1 fruit fly cellular context compared by ENCODE assay signal in genomic region chr2L:6819230-6820049, dm6.
TF ChIP-seq lines count a peak whose summit lies in the region.

No protein-coding gene starts in this region.

TF ChIP-seq in whole organism, embryonic, 481 proteins besides CTCF, POLR2A, EP300 and RAD21 (continued from another document and continues in another):
- TF ChIP-seq CG16779 (GFP tag; IDR thresholded peaks at IDR 0.05; lab: Robert Waterston, UW) (no peak), TFAM (GFP tag; optimal IDR thresholded peaks at IDR 0.05; lab: Kevin White, UChicago) (no peak), BtbVII (GFP tag; optimal IDR thresholded peaks at IDR 0.05; lab: Kevin White, UChicago) (no peak), Dll (GFP tag; IDR thresholded peaks at IDR 0.05; lab: Robert Waterston, UW; ENCODE audit: partially characterized antibody) (no peak), CG12219 (GFP tag; optimal IDR thresholded peaks at IDR 0.05; lab: Kevin White, UChicago) (no peak), MBD-R2 (GFP tag; IDR thresholded peaks at IDR 0.05; lab: Robert Waterston, UW) (no peak), maf-S (GFP tag; optimal IDR thresholded peaks at IDR 0.05; lab: Kevin White, UChicago) (no peak), CG8359 (GFP tag; optimal IDR thresholded peaks at IDR 0.05; lab: Kevin White, UChicago; ENCODE audit: borderline replicate concordance) (no peak), CG7839 (tag; optimal IDR thresholded peaks at IDR 0.05; lab: Kevin White, UChicago) (peak; percentile 49), Dbx (GFP tag; IDR thresholded peaks at IDR 0.05; lab: Robert Waterston, UW) (no peak), E2f1 (GFP tag; IDR thresholded peaks at IDR 0.05; lab: Robert Waterston, UW) (no peak), Rfx (GFP tag; IDR thresholded peaks at IDR 0.05; lab: Robert Waterston, UW) (no peak; the same call in 1 of the 2 replicates), Lpt (GFP tag; optimal IDR thresholded peaks at IDR 0.05; lab: Kevin White, UChicago) (no peak), CG42726 (GFP tag; IDR thresholded peaks at IDR 0.05; lab: Robert Waterston, UW; ENCODE audit: partially characterized antibody) (no peak), pfk (GFP tag; optimal IDR thresholded peaks at IDR 0.05; lab: Kevin White, UChicago) (no peak), CG3407 (GFP tag; optimal IDR thresholded peaks at IDR 0.05; lab: Kevin White, UChicago) (no peak), CG8944 (GFP tag; optimal IDR thresholded peaks at IDR 0.05; lab: Kevin White, UChicago) (no peak), D (optimal IDR thresholded peaks at IDR 0.05; lab: Kevin White, UChicago) (no peak), D (GFP tag; optimal IDR thresholded peaks at IDR 0.05; lab: Kevin White, UChicago) (peak; percentile 34), CG18262 (tag; optimal IDR thresholded peaks at IDR 0.05; lab: Kevin White, UChicago) (peak; percentile 69), shn (GFP tag; optimal IDR thresholded peaks at IDR 0.05; lab: Kevin White, UChicago) (no peak), Bdp1 (GFP tag; optimal IDR thresholded peaks at IDR 0.05; lab: Kevin White, UChicago) (no peak), sna (GFP tag; IDR thresholded peaks at IDR 0.05; lab: Robert Waterston, UW; ENCODE audit: partially characterized antibody) (no peak), C15 (GFP tag; IDR thresholded peaks at IDR 0.05; lab: Robert Waterston, UW) (no peak), Adf1 (GFP tag; IDR thresholded peaks at IDR 0.05; lab: Robert Waterston, UW) (no peak), CG10321 (GFP tag; IDR thresholded peaks at IDR 0.05; lab: Robert Waterston, UW) (no peak), Dref (GFP tag; IDR thresholded peaks at IDR 0.05; lab: Robert Waterston, UW) (no peak), lab (GFP tag; optimal IDR thresholded peaks at IDR 0.05; lab: Kevin White, UChicago) (peak; percentile 5), emc (GFP tag; optimal IDR thresholded peaks at IDR 0.05; lab: Kevin White, UChicago) (no peak), CG32772 (GFP tag; IDR thresholded peaks at IDR 0.05; lab: Robert Waterston, UW) (no peak), CG9817 (tag; optimal IDR thresholded peaks at IDR 0.05; lab: Kevin White, UChicago) (peak; percentile 9), nmo (GFP tag; optimal IDR thresholded peaks at IDR 0.05; lab: Kevin White, UChicago) (peak; percentile 66), ro (GFP tag; IDR thresholded peaks at IDR 0.05; lab: Robert Waterston, UW) (no peak), CG30020 (tag; optimal IDR thresholded peaks at IDR 0.05; lab: Kevin White, UChicago) (no peak), CG9215 (GFP tag; IDR thresholded peaks at IDR 0.05; lab: Robert Waterston, UW) (peak; percentile 50), ara (GFP tag; IDR thresholded peaks at IDR 0.05; lab: Robert Waterston, UW) (no peak), CG3995 (GFP tag; optimal IDR thresholded peaks at IDR 0.05; lab: Kevin White, UChicago) (no peak), CG6683 (GFP tag; optimal IDR thresholded peaks at IDR 0.05; lab: Kevin White, UChicago) (no peak), dmrt99B (tag; optimal IDR thresholded peaks at IDR 0.05; lab: Kevin White, UChicago) (peak; percentile 24), Mad (GFP tag; optimal IDR thresholded peaks at IDR 0.05; lab: Kevin White, UChicago) (no peak), Nf-YA (GFP tag; IDR thresholded peaks at IDR 0.05; lab: Robert Waterston, UW) (no peak), ato (GFP tag; IDR thresholded peaks at IDR 0.05; lab: Robert Waterston, UW; ENCODE audit: partially characterized antibody) (no peak), hth (optimal IDR thresholded peaks at IDR 0.05; lab: Kevin White, UChicago) (no peak), CG6272 (GFP tag; IDR thresholded peaks at IDR 0.05; lab: Robert Waterston, UW) (no peak), NFAT (GFP tag; IDR thresholded peaks at IDR 0.05; lab: Robert Waterston, UW) (no peak), CG4360 (GFP tag; IDR thresholded peaks at IDR 0.05; lab: Robert Waterston, UW) (no peak), CG17612 (GFP tag; IDR thresholded peaks at IDR 0.05; lab: Robert Waterston, UW) (no peak), mirr (GFP tag; optimal IDR thresholded peaks at IDR 0.05; lab: Kevin White, UChicago) (no peak), Meics (GFP tag; optimal IDR thresholded peaks at IDR 0.05; lab: Kevin White, UChicago) (peak; percentile 35), wek (GFP tag; optimal IDR thresholded peaks at IDR 0.05; lab: Kevin White, UChicago) (no peak), CG12155 (GFP tag; optimal IDR thresholded peaks at IDR 0.05; lab: Kevin White, UChicago) (peak; percentile 19), sd (tag; optimal IDR thresholded peaks at IDR 0.05; lab: Kevin White, UChicago) (peak; percentile 58), gsb-n (tag; optimal IDR thresholded peaks at IDR 0.05; lab: Kevin White, UChicago) (no peak), gcm (GFP tag; optimal IDR thresholded peaks at IDR 0.05; lab: Kevin White, UChicago) (no peak), HHEX (GFP tag; optimal IDR thresholded peaks at IDR 0.05; lab: Kevin White, UChicago) (no peak), fd3F (GFP tag; optimal IDR thresholded peaks at IDR 0.05; lab: Kevin White, UChicago) (peak; percentile 3), abd-A (tag; optimal IDR thresholded peaks at IDR 0.05; lab: Kevin White, UChicago) (no peak), CG1832 (GFP tag; optimal IDR thresholded peaks at IDR 0.05; lab: Kevin White, UChicago) (no peak), zen2 (GFP tag; IDR thresholded peaks at IDR 0.05; lab: Robert Waterston, UW; ENCODE audit: partially characterized antibody) (no peak), Neu2 (GFP tag; optimal IDR thresholded peaks at IDR 0.05; lab: Kevin White, UChicago; ENCODE audit: borderline replicate concordance) (no peak), Mrtf (GFP tag; IDR thresholded peaks at IDR 0.05; lab: Robert Waterston, UW) (no peak), fd96Cb (tag; optimal IDR thresholded peaks at IDR 0.05; lab: Kevin White, UChicago) (peak; percentile 51), gro (GFP tag; optimal IDR thresholded peaks at IDR 0.05; lab: Kevin White, UChicago) (no peak), Hr78 (GFP tag; optimal IDR thresholded peaks at IDR 0.05; lab: Kevin White, UChicago) (no peak), phol (tag; optimal IDR thresholded peaks at IDR 0.05; lab: Kevin White, UChicago) (peak; percentile 65), sob (GFP tag; IDR thresholded peaks at IDR 0.05; lab: Robert Waterston, UW) (no peak; the same call in 1 of the 2 replicates), mld (GFP tag; IDR thresholded peaks at IDR 0.05; lab: Robert Waterston, UW; ENCODE audit: partially characterized antibody) (no peak), CG3838 (GFP tag; optimal IDR thresholded peaks at IDR 0.05; lab: Kevin White, UChicago) (no peak), CG7786 (GFP tag; optimal IDR thresholded peaks at IDR 0.05; lab: Kevin White, UChicago) (no peak), btn (GFP tag; optimal IDR thresholded peaks at IDR 0.05; lab: Kevin White, UChicago) (no peak), CG6854 (GFP tag; optimal IDR thresholded peaks at IDR 0.05; lab: Kevin White, UChicago) (no peak), sqz (GFP tag; optimal IDR thresholded peaks at IDR 0.05; lab: Kevin White, UChicago) (no peak), Ravus (GFP tag; IDR thresholded peaks at IDR 0.05; lab: Robert Waterston, UW) (no peak), Eip74EF (GFP tag; optimal IDR thresholded peaks at IDR 0.05; lab: Kevin White, UChicago) (peak in 1 of 2 experiments; percentile 31), CG10209 (GFP tag; optimal IDR thresholded peaks at IDR 0.05; lab: Kevin White, UChicago) (peak; percentile 43), CG6813 (GFP tag; optimal IDR thresholded peaks at IDR 0.05; lab: Kevin White, UChicago) (no peak), Opbp (GFP tag; IDR thresholded peaks at IDR 0.05; lab: Robert Waterston, UW; ENCODE audit: partially characterized antibody) (no peak), H2.0 (GFP tag; IDR thresholded peaks at IDR 0.05; lab: Robert Waterston, UW) (no peak), nom (GFP tag; optimal IDR thresholded peaks at IDR 0.05; lab: Kevin White, UChicago) (no peak), da (GFP tag; optimal IDR thresholded peaks at IDR 0.05; lab: Kevin White, UChicago) (no peak), CG1233 (GFP tag; optimal IDR thresholded peaks at IDR 0.05; lab: Kevin White, UChicago) (peak; percentile 12), CG11093 (GFP tag; IDR thresholded peaks at IDR 0.05; lab: Robert Waterston, UW) (no peak), stwl (tag; optimal IDR thresholded peaks at IDR 0.05; lab: Kevin White, UChicago) (no peak), CG4707 (GFP tag; optimal IDR thresholded peaks at IDR 0.05; lab: Kevin White, UChicago) (no peak), slbo (GFP tag; IDR thresholded peaks at IDR 0.05; lab: Robert Waterston, UW) (peak; percentile 40; the same call in 1 of the 2 replicates), CG8290 (GFP tag; optimal IDR thresholded peaks at IDR 0.05; lab: Kevin White, UChicago) (no peak), CG8290 (tag; optimal IDR thresholded peaks at IDR 0.05; lab: Kevin White, UChicago) (no peak), CG32532 (GFP tag; IDR thresholded peaks at IDR 0.05; lab: Robert Waterston, UW) (no peak), CG18619 (GFP tag; optimal IDR thresholded peaks at IDR 0.05; lab: Kevin White, UChicago) (peak; percentile 27), dimm (GFP tag; IDR thresholded peaks at IDR 0.05; lab: Robert Waterston, UW) (no peak), pros (GFP tag; optimal IDR thresholded peaks at IDR 0.05; lab: Kevin White, UChicago) (no peak), CG16863 (GFP tag; optimal IDR thresholded peaks at IDR 0.05; lab: Kevin White, UChicago) (peak; percentile 28), danr (GFP tag; IDR thresholded peaks at IDR 0.05; lab: Robert Waterston, UW) (no peak), ind (GFP tag; optimal IDR thresholded peaks at IDR 0.05; lab: Kevin White, UChicago) (peak; percentile 10), CG6175 (GFP tag; IDR thresholded peaks at IDR 0.05; lab: Robert Waterston, UW) (no peak), hkb (optimal IDR thresholded peaks at IDR 0.05; lab: Kevin White, UChicago) (no peak), hkb (GFP tag; IDR thresholded peaks at IDR 0.05; lab: Robert Waterston, UW) (no peak), CG4282 (GFP tag; optimal IDR thresholded peaks at IDR 0.05; lab: Kevin White, UChicago) (no peak), CG4404 (GFP tag; IDR thresholded peaks at IDR 0.05; lab: Robert Waterston, UW) (0 out of 2 replicates have a peak, but pooled peaks have one; percentile 15), CG10654 (GFP tag; optimal IDR thresholded peaks at IDR 0.05; lab: Kevin White, UChicago) (no peak), al (GFP tag; IDR thresholded peaks at IDR 0.05; lab: Robert Waterston, UW) (peak; percentile 16; the same call in 1 of the 2 replicates), usp (GFP tag; optimal IDR thresholded peaks at IDR 0.05; lab: Kevin White, UChicago) (no peak), row (GFP tag; IDR thresholded peaks at IDR 0.05; lab: Robert Waterston, UW) (peak; percentile 68), chn (GFP tag; optimal IDR thresholded peaks at IDR 0.05; lab: Kevin White, UChicago) (peak; percentile 16), gt (GFP tag; IDR thresholded peaks at IDR 0.05; lab: Robert Waterston, UW) (no peak), zen (tag; optimal IDR thresholded peaks at IDR 0.05; lab: Kevin White, UChicago) (peak; percentile 12), GATAe (GFP tag; conservative IDR thresholded peaks at IDR 0.05; lab: Robert Waterston, UW) (no peak; the same call in 1 of the 2 replicates), CG10565 (GFP tag; optimal IDR thresholded peaks at IDR 0.05; lab: Kevin White, UChicago) (no peak), Hmx (GFP tag; optimal IDR thresholded peaks at IDR 0.05; lab: Kevin White, UChicago) (no peak), CG10431 (GFP tag; optimal IDR thresholded peaks at IDR 0.05; lab: Kevin White, UChicago) (peak; percentile 9), CG2889 (GFP tag; IDR thresholded peaks at IDR 0.05; lab: Robert Waterston, UW) (no peak), Fer2 (tag; optimal IDR thresholded peaks at IDR 0.05; lab: Kevin White, UChicago) (no peak), ems (GFP tag; optimal IDR thresholded peaks at IDR 0.05; lab: Kevin White, UChicago) (no peak), tna (GFP tag; IDR thresholded peaks at IDR 0.05; lab: Robert Waterston, UW; ENCODE audit: partially characterized antibody) (no peak), CG15073 (GFP tag; optimal IDR thresholded peaks at IDR 0.05; lab: Kevin White, UChicago) (no peak), CG31441 (GFP tag; IDR thresholded peaks at IDR 0.05; lab: Robert Waterston, UW) (peak; percentile 55), jigr1 (GFP tag; IDR thresholded peaks at IDR 0.05; lab: Robert Waterston, UW) (no peak), pzg (GFP tag; optimal IDR thresholded peaks at IDR 0.05; lab: Kevin White, UChicago) (no peak), HmgZ (tag; optimal IDR thresholded peaks at IDR 0.05; lab: Kevin White, UChicago) (no peak), grau (tag; optimal IDR thresholded peaks at IDR 0.05; lab: Kevin White, UChicago) (peak; percentile 60), ewg (GFP tag; optimal IDR thresholded peaks at IDR 0.05; lab: Kevin White, UChicago) (peak; percentile 6), tgo (GFP tag; IDR thresholded peaks at IDR 0.05; lab: Robert Waterston, UW) (0 out of 3 replicates have a peak, but pooled peaks have one; percentile 15), CG34376 (GFP tag; optimal IDR thresholded peaks at IDR 0.05; lab: Kevin White, UChicago) (peak; percentile 9), dan (GFP tag; IDR thresholded peaks at IDR 0.05; lab: Robert Waterston, UW) (no peak), hbn (GFP tag; IDR thresholded peaks at IDR 0.05; lab: Robert Waterston, UW; ENCODE audit: partially characterized antibody) (no peak), pita (GFP tag; optimal IDR thresholded peaks at IDR 0.05; lab: Kevin White, UChicago) (no peak), croc (GFP tag; conservative IDR thresholded peaks at IDR 0.05; lab: Robert Waterston, UW) (no peak), CG4424 (GFP tag; optimal IDR thresholded peaks at IDR 0.05; lab: Kevin White, UChicago) (peak; percentile 57), CG11456 (GFP tag; IDR thresholded peaks at IDR 0.05; lab: Robert Waterston, UW) (no peak), CG13296 (GFP tag; optimal IDR thresholded peaks at IDR 0.05; lab: Kevin White, UChicago) (no peak), CG9932 (GFP tag; IDR thresholded peaks at IDR 0.05; lab: Robert Waterston, UW) (0 out of 2 replicates have a peak, but pooled peaks have one; percentile 23), nerfin-1 (tag; optimal IDR thresholded peaks at IDR 0.05; lab: Kevin White, UChicago) (no peak), MTF-1 (GFP tag; optimal IDR thresholded peaks at IDR 0.05; lab: Kevin White, UChicago; ENCODE audit: borderline replicate concordance) (no peak), Xbp1 (GFP tag; optimal IDR thresholded peaks at IDR 0.05; lab: Kevin White, UChicago) (peak; percentile 33), HLH3B (GFP tag; IDR thresholded peaks at IDR 0.05; lab: Robert Waterston, UW) (0 out of 2 replicates have a peak, but pooled peaks have one; percentile 19), CG11695 (GFP tag; IDR thresholded peaks at IDR 0.05; lab: Robert Waterston, UW) (no peak)
